Worm (Caenorhabditis elegans): ENCODE measurements around the gene clec-4.

clec-4 gene

ce11 chrII:12606108-12606507 lies 25.2 kb upstream of the clec-4 start:
- TF ChIP-seq unc-62 (GFP tag; optimal IDR thresholded peaks at IDR 0.05): no peak
- no peak for TF ChIP-seq lsy-2 (tag; optimal IDR thresholded peaks at IDR 0.05)
- TF ChIP-seq mls-2 (tag; optimal IDR thresholded peaks at IDR 0.05): no peak
- no peak for TF ChIP-seq ham-2 (GFP tag; optimal IDR thresholded peaks at IDR 0.05)
- no peak for TF ChIP-seq lin-13 (tag; optimal IDR thresholded peaks at IDR 0.05)
- TF ChIP-seq nhr-237 (tag; optimal IDR thresholded peaks at IDR 0.05): no peak
- TF ChIP-seq sptf-1 (tag; optimal IDR thresholded peaks at IDR 0.05): no peak
- TF ChIP-seq mep-1 (tag; optimal IDR thresholded peaks at IDR 0.05): no peak
- TF ChIP-seq mab-5 (tag; optimal IDR thresholded peaks at IDR 0.05): no peak
- no peak for TF ChIP-seq ztf-11 (tag; optimal IDR thresholded peaks at IDR 0.05)
- no peak for TF ChIP-seq ces-1 (GFP tag; optimal IDR thresholded peaks at IDR 0.05)
- TF ChIP-seq flh-1 (GFP tag; optimal IDR thresholded peaks at IDR 0.05): no peak
- TF ChIP-seq zip-8 (tag; optimal IDR thresholded peaks at IDR 0.05): no peak
- no peak for TF ChIP-seq unc-120 (tag; optimal IDR thresholded peaks at IDR 0.05; ENCODE audit: poor library complexity, severe bottlenecking)
- TF ChIP-seq lin-32 (GFP tag; optimal IDR thresholded peaks at IDR 0.05): no peak
- TF ChIP-seq elt-3 (tag; optimal IDR thresholded peaks at IDR 0.05): no peak
- TF ChIP-seq ceh-83 (GFP tag; optimal IDR thresholded peaks at IDR 0.05): no peak
- no peak for TF ChIP-seq tbx-8 (GFP tag; optimal IDR thresholded peaks at IDR 0.05)

DNA sequence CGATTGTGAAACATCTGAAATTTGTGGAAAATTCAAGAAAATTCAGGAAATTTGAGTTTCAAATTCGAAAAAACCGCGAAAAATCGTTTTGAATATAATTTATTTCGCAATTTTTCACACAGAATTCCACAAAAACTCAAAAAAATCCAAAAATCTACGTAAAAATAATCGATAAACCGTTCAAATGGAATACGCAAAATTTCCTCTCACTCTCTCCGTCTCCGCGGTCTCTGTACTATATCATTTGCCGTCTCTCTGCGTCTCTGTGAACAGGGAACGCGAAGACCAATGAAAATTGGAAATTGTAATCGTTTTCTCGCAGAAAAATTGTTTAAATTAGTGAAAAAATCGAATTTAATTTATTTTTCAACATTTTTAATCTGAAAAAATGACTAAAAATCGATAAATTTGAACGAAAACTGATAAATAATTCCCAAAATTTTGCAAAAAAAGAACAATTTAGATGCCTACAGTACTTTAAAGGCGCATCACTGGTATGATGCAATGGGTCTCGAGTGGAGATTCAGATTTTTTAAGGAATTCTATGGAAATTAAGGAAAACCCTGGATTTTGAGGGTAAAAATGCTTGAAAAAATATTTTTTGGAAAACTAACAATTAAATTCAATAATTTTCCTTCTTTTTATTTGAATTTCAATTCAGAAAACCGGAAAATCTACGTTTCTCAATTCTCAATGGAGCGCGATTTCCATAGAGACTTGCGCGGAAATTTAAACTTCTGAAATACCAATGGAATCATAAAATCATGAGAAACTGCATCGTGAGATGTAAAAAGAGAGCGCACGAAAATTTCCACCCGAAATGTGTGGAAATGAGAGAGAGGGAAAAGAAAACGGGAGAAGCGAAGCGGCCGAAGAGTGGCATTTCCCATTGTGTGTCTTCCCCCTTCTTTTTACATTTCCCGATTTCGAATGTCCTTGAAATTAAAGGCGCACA lies 23.0 kb upstream of the clec-4 start, which contains the start of the genes ceh-100 and lips-15:
TSS of gene ceh-100 (minus strand) at position 14 of the 955 bp plus-strand sequence.
TSS of gene lips-15 (plus strand) at position 720 of the 955 bp plus-strand sequence.
- TF ChIP-seq cnd-1 (tag; optimal IDR thresholded peaks at IDR 0.05): no peak
- no peak for TF ChIP-seq nhr-76 (tag; optimal IDR thresholded peaks at IDR 0.05)
- no peak for TF ChIP-seq unc-39 (tag; optimal IDR thresholded peaks at IDR 0.05)
- no peak for TF ChIP-seq lin-32 (GFP tag; optimal IDR thresholded peaks at IDR 0.05)
- TF ChIP-seq tbx-8 (GFP tag; optimal IDR thresholded peaks at IDR 0.05): no peak
- TF ChIP-seq drap-1 (GFP tag; optimal IDR thresholded peaks at IDR 0.05): no peak
- no peak for TF ChIP-seq nhr-2 (tag; optimal IDR thresholded peaks at IDR 0.05)
- no peak for TF ChIP-seq bed-3 (GFP tag; optimal IDR thresholded peaks at IDR 0.05)
- peak; percentile 10 for TF ChIP-seq ceh-39 (tag; optimal IDR thresholded peaks at IDR 0.05)
- TF ChIP-seq unc-62 (GFP tag; optimal IDR thresholded peaks at IDR 0.05): no peak
- TF ChIP-seq lsy-2 (tag; optimal IDR thresholded peaks at IDR 0.05): peak; percentile 24
- peak; percentile 5 for TF ChIP-seq unc-120 (tag; optimal IDR thresholded peaks at IDR 0.05; ENCODE audit: poor library complexity, severe bottlenecking)
- no peak for TF ChIP-seq flh-1 (GFP tag; optimal IDR thresholded peaks at IDR 0.05)
- TF ChIP-seq sem-2 (GFP tag; optimal IDR thresholded peaks at IDR 0.05): no peak
- no peak for TF ChIP-seq nhr-28 (tag; optimal IDR thresholded peaks at IDR 0.05)
- TF ChIP-seq ham-2 (GFP tag; optimal IDR thresholded peaks at IDR 0.05): no peak
- no peak for TF ChIP-seq mls-2 (tag; optimal IDR thresholded peaks at IDR 0.05)
- no peak for TF ChIP-seq blmp-1 (tag; optimal IDR thresholded peaks at IDR 0.05)
- no peak for TF ChIP-seq ceh-83 (GFP tag; optimal IDR thresholded peaks at IDR 0.05)
- no peak for TF ChIP-seq sptf-1 (tag; optimal IDR thresholded peaks at IDR 0.05)
- TF ChIP-seq zip-8 (tag; optimal IDR thresholded peaks at IDR 0.05): no peak
- no peak for TF ChIP-seq M03D4.4 (tag; optimal IDR thresholded peaks at IDR 0.05)
- TF ChIP-seq ces-1 (GFP tag; optimal IDR thresholded peaks at IDR 0.05): no peak
- peak; percentile 61 for TF ChIP-seq mep-1 (tag; optimal IDR thresholded peaks at IDR 0.05)
- TF ChIP-seq nhr-12 (tag; optimal IDR thresholded peaks at IDR 0.05): no peak
- TF ChIP-seq nhr-237 (tag; optimal IDR thresholded peaks at IDR 0.05): no peak
- no peak for TF ChIP-seq hlh-1 (tag; optimal IDR thresholded peaks at IDR 0.05)
- no peak for TF ChIP-seq elt-1 (tag; optimal IDR thresholded peaks at IDR 0.05; ENCODE audit: borderline replicate concordance, insufficient read depth)
- no peak for TF ChIP-seq snpc-4 (tag; optimal IDR thresholded peaks at IDR 0.05)
- no peak for TF ChIP-seq ztf-11 (tag; optimal IDR thresholded peaks at IDR 0.05)

DNA sequence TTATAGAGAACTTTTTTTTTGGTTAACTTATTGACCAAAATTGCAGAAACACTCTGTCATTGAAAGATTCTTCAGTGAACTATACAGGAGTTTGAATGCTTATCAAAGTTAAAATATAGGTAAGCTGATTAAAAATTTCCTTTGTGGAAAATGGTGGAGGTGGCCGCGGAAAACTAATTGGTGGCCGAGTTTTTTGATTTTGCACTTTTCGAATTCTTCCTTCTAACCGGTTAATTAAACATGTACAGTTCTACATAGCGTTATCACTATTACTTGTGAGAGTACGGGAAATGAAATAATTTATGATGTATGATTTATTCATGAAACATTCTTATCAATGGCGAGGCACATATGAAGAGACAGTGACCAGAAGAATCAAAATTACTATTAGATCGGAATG lies 3.2 kb downstream of the clec-4 start, which contains the start of gene clec-8:
TSS of gene clec-8 (minus strand) at position 308 of the 400 bp plus-strand sequence.
- TF ChIP-seq nhr-2 (tag; optimal IDR thresholded peaks at IDR 0.05) (no peak), elt-1 (tag; optimal IDR thresholded peaks at IDR 0.05; ENCODE audit: borderline replicate concordance, insufficient read depth) (no peak), drap-1 (GFP tag; optimal IDR thresholded peaks at IDR 0.05) (no peak), tbx-8 (GFP tag; optimal IDR thresholded peaks at IDR 0.05) (no peak), sptf-1 (tag; optimal IDR thresholded peaks at IDR 0.05) (no peak), zip-8 (tag; optimal IDR thresholded peaks at IDR 0.05) (no peak), ceh-39 (tag; optimal IDR thresholded peaks at IDR 0.05) (no peak), mep-1 (tag; optimal IDR thresholded peaks at IDR 0.05) (no peak), unc-39 (tag; optimal IDR thresholded peaks at IDR 0.05) (no peak), ces-1 (GFP tag; optimal IDR thresholded peaks at IDR 0.05) (no peak), unc-120 (tag; optimal IDR thresholded peaks at IDR 0.05; ENCODE audit: poor library complexity, severe bottlenecking) (no peak), ham-2 (GFP tag; optimal IDR thresholded peaks at IDR 0.05) (no peak), elt-3 (tag; optimal IDR thresholded peaks at IDR 0.05) (no peak)
